Fruit fly (Drosophila melanogaster) whole organism, embryonic: ENCODE results near the gene CG4942.

Experiments
- Abd-B ChIP-seq: fragments of 200-800 bp; sonication (Bioruptor generic); optimal IDR thresholded peaks from 2 replicates; lab custom pipeline; 2018; ENCODE audit warnings: missing biosample characterization, mild to moderate bottlenecking, missing genetic modification characterization, moderate library complexity
- CG10209 ChIP-seq: fragments of 200-800 bp; sonication (Bioruptor generic); optimal IDR thresholded peaks from 3 replicates; lab custom pipeline; 2017; ENCODE audit warnings: missing biosample characterization, mild to moderate bottlenecking, missing genetic modification characterization, missing genetic modification reagents
- CG10431 ChIP-seq: fragments of 200-800 bp; sonication (Bioruptor generic); optimal IDR thresholded peaks from 3 replicates; lab custom pipeline; 2018; ENCODE audit warnings: missing biosample characterization, mild to moderate bottlenecking, missing genetic modification characterization
- CG13287 ChIP-seq: fragments of 200-800 bp; sonication (Bioruptor generic); IDR thresholded peaks from 2 replicates; pipeline ENCODE4 v1.3.6; 2022; ENCODE audit warnings: missing biosample characterization, missing genetic modification characterization; ENCODE audit not compliant: partially characterized antibody
- CG17328 ChIP-seq: fragments of 200-800 bp; sonication (Bioruptor generic); IDR thresholded peaks from 2 replicates; pipeline ENCODE4 v1.3.6; 2022; ENCODE audit warnings: missing biosample characterization, missing genetic modification characterization
- CG17829 ChIP-seq: fragments of 200-800 bp; optimal IDR thresholded peaks from 2 replicates; lab custom pipeline; 2019; ENCODE audit warnings: missing biosample characterization, mild to moderate bottlenecking, missing genetic modification characterization, moderate library complexity
- CG1792 ChIP-seq: fragments of 200-800 bp; sonication (Bioruptor generic); optimal IDR thresholded peaks from 2 replicates; lab custom pipeline; 2016; ENCODE audit warnings: missing biosample characterization, missing genetic modification characterization
- CG18011 ChIP-seq: fragments of 200-800 bp; sonication (Bioruptor generic); optimal IDR thresholded peaks from 2 replicates; lab custom pipeline; 2017; ENCODE audit warnings: missing biosample characterization, missing genetic modification characterization, mild to moderate bottlenecking, moderate library complexity, missing genotype
- CG31388 ChIP-seq: fragments of 200-800 bp; sonication (Bioruptor generic); optimal IDR thresholded peaks from 2 replicates; lab custom pipeline; 2016; ENCODE audit warnings: missing biosample characterization, missing genetic modification characterization
- CG34224 ChIP-seq: fragments of 200-800 bp; sonication (Bioruptor generic); IDR thresholded peaks from 3 replicates; pipeline ENCODE4 v1.3.6; 2022; ENCODE audit warnings: missing biosample characterization, missing genetic modification characterization; ENCODE audit not compliant: partially characterized antibody
- CG4424 ChIP-seq: fragments of 200-800 bp; sonication (Bioruptor generic); optimal IDR thresholded peaks from 3 replicates; lab custom pipeline; 2016; ENCODE audit warnings: missing biosample characterization, missing genetic modification characterization
- CG7556 ChIP-seq: fragments of 200-800 bp; sonication (Bioruptor generic); optimal IDR thresholded peaks from 2 replicates; lab custom pipeline; 2017; ENCODE audit warnings: missing biosample characterization, mild to moderate bottlenecking, missing genetic modification characterization
- CG8765 ChIP-seq: fragments of 200-800 bp; sonication (Bioruptor generic); IDR thresholded peaks from 2 replicates; pipeline ENCODE4 v1.3.6; 2022; ENCODE audit warnings: missing biosample characterization, missing genetic modification characterization
- CG9437 ChIP-seq: fragments of 200-800 bp; sonication (Bioruptor generic); optimal IDR thresholded peaks from 2 replicates; lab custom pipeline; 2018; ENCODE audit warnings: missing biosample characterization, mild to moderate bottlenecking, missing genetic modification characterization
- Chrac-16 ChIP-seq: fragments of 200-800 bp; sonication (Bioruptor generic); optimal IDR thresholded peaks from 3 replicates; lab custom pipeline; 2016; ENCODE audit warnings: missing biosample characterization, missing genetic modification characterization
- Dref ChIP-seq: fragments of 200-800 bp; sonication (Bioruptor generic); IDR thresholded peaks from 2 replicates; pipeline ENCODE4 v1.3.6; 2022; ENCODE audit warnings: missing biosample characterization, missing genetic modification characterization
- Hey ChIP-seq: fragments of 200-800 bp; sonication (Bioruptor generic); optimal IDR thresholded peaks from 3 replicates; lab custom pipeline; 2018; ENCODE audit warnings: missing biosample characterization, mild to moderate bottlenecking, missing genetic modification characterization
- HmgD ChIP-seq: fragments of 200-800 bp; sonication (Bioruptor generic); optimal IDR thresholded peaks from 3 replicates; lab custom pipeline; 2016; ENCODE audit warnings: missing biosample characterization, missing genetic modification characterization
- NC2α ChIP-seq: fragments of 200-800 bp; sonication (Bioruptor generic); optimal IDR thresholded peaks from 2 replicates; lab custom pipeline; 2016; ENCODE audit warnings: missing biosample characterization, missing genetic modification characterization
- NFAT ChIP-seq: fragments of 200-800 bp; sonication (Bioruptor generic); IDR thresholded peaks from 2 replicates; pipeline ENCODE4 v1.3.6; 2022; ENCODE audit warnings: missing biosample characterization, missing genetic modification characterization
- Nf-YB ChIP-seq: fragments of 200-800 bp; sonication (Bioruptor generic); optimal IDR thresholded peaks from 3 replicates; lab custom pipeline; 2019; ENCODE audit warnings: missing biosample characterization, mild to moderate bottlenecking, missing genetic modification characterization, moderate library complexity
- Pdp1 ChIP-seq, 2 experiments: fragments of 200-800 bp; sonication (Bioruptor generic); optimal IDR thresholded peaks; 3 replicates each; lab custom pipeline; 2016; ENCODE audit warnings: missing biosample characterization in 2 of 2, missing genetic modification characterization in 2 of 2, mild to moderate bottlenecking in 1 of 2, moderate library complexity in 1 of 2
- Sin3A ChIP-seq: fragments of >200 bp; optimal IDR thresholded peaks from 2 replicates; lab custom pipeline; 2018
- Ssrp ChIP-seq: fragments of 200-800 bp; sonication (Bioruptor generic); optimal IDR thresholded peaks from 2 replicates; lab custom pipeline; 2018; ENCODE audit warnings: missing biosample characterization, mild to moderate bottlenecking, missing genetic modification characterization, moderate library complexity
- al ChIP-seq: fragments of 200-800 bp; sonication (Bioruptor generic); IDR thresholded peaks from 2 replicates; pipeline ENCODE4 v1.3.6; 2022; ENCODE audit warnings: missing biosample characterization, missing genetic modification characterization
- ara ChIP-seq: fragments of 200-800 bp; sonication (Bioruptor generic); IDR thresholded peaks from 2 replicates; pipeline ENCODE4 v1.3.6; 2022; ENCODE audit warnings: missing biosample characterization, missing genetic modification characterization
- caup ChIP-seq: fragments of 200-800 bp; sonication (Bioruptor generic); optimal IDR thresholded peaks from 3 replicates; lab custom pipeline; 2017; ENCODE audit warnings: missing biosample characterization, mild to moderate bottlenecking, missing genetic modification characterization, moderate library complexity; ENCODE audit not compliant: severe bottlenecking
- corto ChIP-seq: fragments of 200-800 bp; sonication (Bioruptor generic); optimal IDR thresholded peaks from 2 replicates; lab custom pipeline; 2016; ENCODE audit warnings: missing biosample characterization, mild to moderate bottlenecking, missing genetic modification characterization, moderate library complexity
- dysf ChIP-seq: fragments of 200-800 bp; sonication (Bioruptor generic); IDR thresholded peaks from 3 replicates; pipeline ENCODE4 v1.3.6; 2022; ENCODE audit warnings: missing biosample characterization, missing genetic modification characterization
- exex ChIP-seq: fragments of 200-800 bp; sonication (Bioruptor generic); optimal IDR thresholded peaks from 4 replicates; lab custom pipeline; 2018; ENCODE audit warnings: missing biosample characterization, mild to moderate bottlenecking, missing genetic modification characterization, moderate library complexity
- eyg ChIP-seq: fragments of 200-800 bp; sonication (Bioruptor generic); optimal IDR thresholded peaks from 3 replicates; lab custom pipeline; 2016; ENCODE audit warnings: missing biosample characterization, missing genetic modification characterization
- fd64A ChIP-seq: fragments of 200-800 bp; sonication (Bioruptor generic); optimal IDR thresholded peaks from 3 replicates; lab custom pipeline; 2018; ENCODE audit warnings: missing biosample characterization, mild to moderate bottlenecking, missing genetic modification characterization
- gce ChIP-seq: fragments of 200-800 bp; sonication (Bioruptor generic); IDR thresholded peaks from 3 replicates; pipeline ENCODE4 v1.3.6; 2022; ENCODE audit warnings: missing biosample characterization, missing genetic modification characterization
- gcm ChIP-seq: fragments of 200-800 bp; sonication (Bioruptor generic); optimal IDR thresholded peaks from 2 replicates; lab custom pipeline; 2019; ENCODE audit warnings: missing biosample characterization, mild to moderate bottlenecking, missing genetic modification characterization, moderate library complexity
- gem ChIP-seq: fragments of 200-800 bp; sonication (Bioruptor generic); optimal IDR thresholded peaks from 2 replicates; lab custom pipeline; 2019; ENCODE audit warnings: missing biosample characterization, mild to moderate bottlenecking, missing genetic modification characterization, moderate library complexity
- knrl ChIP-seq: fragments of 200-800 bp; sonication (Bioruptor generic); IDR thresholded peaks from 3 replicates; pipeline ENCODE4 v1.3.6; 2022; ENCODE audit warnings: missing biosample characterization, missing genetic modification characterization; ENCODE audit not compliant: partially characterized antibody
- lmd ChIP-seq: fragments of 200-800 bp; sonication (Bioruptor generic); IDR thresholded peaks from 2 replicates; pipeline ENCODE4 v1.3.6; 2022; ENCODE audit warnings: missing biosample characterization, missing genetic modification characterization
- lola ChIP-seq, 3 experiments: fragments of >200 bp in 2 of 3; fragments of 200-800 bp in 1 of 3; sonication (Bioruptor generic) in 1 of 3; optimal IDR thresholded peaks; 2 replicates each; lab custom pipeline; 2017 to 2019; ENCODE audit warnings: missing biosample characterization in 3 of 3, missing genetic modification characterization in 3 of 3, mild to moderate bottlenecking in 1 of 3, moderate library complexity in 1 of 3
- mirr ChIP-seq: fragments of 200-800 bp; sonication (Bioruptor generic); optimal IDR thresholded peaks from 3 replicates; lab custom pipeline; 2018; ENCODE audit warnings: missing biosample characterization, mild to moderate bottlenecking, missing genetic modification characterization
- nerfin-2 ChIP-seq: fragments of 200-800 bp; sonication (Bioruptor generic); IDR thresholded peaks from 2 replicates; pipeline ENCODE4 v1.3.6; 2022; ENCODE audit warnings: missing biosample characterization, missing genetic modification characterization; ENCODE audit not compliant: partially characterized antibody
- odd ChIP-seq: fragments of 200-800 bp; sonication (Bioruptor generic); optimal IDR thresholded peaks from 2 replicates; lab custom pipeline; 2017; ENCODE audit warnings: missing biosample characterization, mild to moderate bottlenecking, missing genetic modification characterization
- ro ChIP-seq: fragments of 200-800 bp; sonication (Bioruptor generic); IDR thresholded peaks from 2 replicates; pipeline ENCODE4 v1.3.6; 2022; ENCODE audit warnings: missing biosample characterization, missing genetic modification characterization
- sc ChIP-seq, 3 experiments: fragments of >200 bp in 2 of 3; fragments of 200-800 bp in 1 of 3; sonication (Bioruptor generic) in 1 of 3; optimal IDR thresholded peaks; 2 replicates in 2 of 3; 3 replicates in 1 of 3; lab custom pipeline; 2017; ENCODE audit warnings: mild to moderate bottlenecking in 1 of 3, missing biosample characterization in 1 of 3, missing genetic modification characterization in 1 of 3, missing genetic modification reagents in 1 of 3
- scrt ChIP-seq: fragments of 200-800 bp; sonication (Bioruptor generic); optimal IDR thresholded peaks from 2 replicates; lab custom pipeline; 2018; ENCODE audit warnings: missing biosample characterization, mild to moderate bottlenecking, missing genetic modification characterization, moderate library complexity
- slp2 ChIP-seq: fragments of 200-800 bp; sonication (Bioruptor generic); optimal IDR thresholded peaks from 2 replicates; lab custom pipeline; 2016; ENCODE audit warnings: missing biosample characterization, missing genetic modification characterization
- ssp ChIP-seq: fragments of 200-800 bp; sonication (Bioruptor generic); IDR thresholded peaks from 2 replicates; pipeline ENCODE4 v1.3.6; 2022; ENCODE audit warnings: missing biosample characterization, missing genetic modification characterization
- tio ChIP-seq: fragments of 200-800 bp; sonication (Bioruptor generic); optimal IDR thresholded peaks from 2 replicates; lab custom pipeline; 2017; ENCODE audit warnings: missing biosample characterization, missing genetic modification characterization, inconsistent platforms
- toy ChIP-seq: fragments of 200-800 bp; sonication (Bioruptor generic); IDR thresholded peaks from 2 replicates; pipeline ENCODE4 v1.3.6; 2022; ENCODE audit warnings: missing biosample characterization, missing genetic modification characterization
- vfl ChIP-seq: fragments of 200-800 bp; sonication (Bioruptor generic); optimal IDR thresholded peaks from 2 replicates; lab custom pipeline; 2016; ENCODE audit warnings: missing biosample characterization, missing genetic modification characterization
- z ChIP-seq: fragments of 200-800 bp; sonication (Bioruptor generic); IDR thresholded peaks from 3 replicates; pipeline ENCODE4 v1.3.6; 2022; ENCODE audit warnings: missing biosample characterization, missing genetic modification characterization

CG4942 gene

DNA sequence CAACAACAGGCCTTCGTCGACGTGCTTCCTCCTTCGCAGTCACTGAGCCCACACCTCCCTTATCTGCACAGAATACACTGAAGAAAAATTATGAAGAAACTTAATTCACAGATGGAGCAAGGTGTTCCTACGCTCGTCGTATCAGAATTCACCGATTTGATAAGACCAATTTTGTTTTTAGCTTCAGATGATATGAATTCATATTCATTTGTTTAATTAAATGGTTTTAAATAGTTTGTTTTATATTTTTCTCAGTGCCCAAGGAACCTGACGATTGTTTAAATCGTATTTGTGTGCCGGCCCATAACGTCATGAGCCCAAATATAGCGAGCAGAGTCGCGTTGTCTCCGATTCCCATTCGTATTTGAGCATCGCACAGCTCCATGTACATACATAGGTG, 49.3 kb upstream of the CG4942 start (continued):
- TF ChIP-seq lola (GFP tag; optimal IDR thresholded peaks at IDR 0.05; lab: Kevin White, UChicago), result peak in 1 of 3 experiments; percentile 87
- no peak for TF ChIP-seq CG13287 (GFP tag; lab: Robert Waterston, UW)
- no peak for TF ChIP-seq Hey (tag; lab: Kevin White, UChicago)
- no peak for TF ChIP-seq Sin3A (lab: Kevin White, UChicago)
- TF ChIP-seq knrl (GFP tag; lab: Robert Waterston, UW), result no peak
- TF ChIP-seq CG10209, result peak; percentile 75
- no peak for TF ChIP-seq sc (optimal IDR thresholded peaks at IDR 0.05; lab: Kevin White, UChicago)
- TF ChIP-seq sc (GFP tag; optimal IDR thresholded peaks at IDR 0.05; lab: Kevin White, UChicago), result peak; percentile 21
- TF ChIP-seq toy (GFP tag; lab: Robert Waterston, UW), result no peak
- peak; percentile 66 for TF ChIP-seq CG17328
- TF ChIP-seq scrt (GFP tag; lab: Kevin White, UChicago), result peak; percentile 36
- TF ChIP-seq CG31388 (GFP tag; lab: Kevin White, UChicago), result peak; percentile 10
- TF ChIP-seq CG1792 (GFP tag; lab: Kevin White, UChicago), result peak; percentile 53
- peak; percentile 34; the same call in 1 of the 2 replicates for TF ChIP-seq ssp
- TF ChIP-seq Ssrp (tag; lab: Kevin White, UChicago), result peak; percentile 58
- peak; percentile 51 for TF ChIP-seq gcm (GFP tag; lab: Kevin White, UChicago)
- TF ChIP-seq CG34224 (GFP tag; lab: Robert Waterston, UW), result no peak
- no peak for TF ChIP-seq gce (GFP tag; lab: Robert Waterston, UW)
- TF ChIP-seq HmgD (GFP tag; lab: Kevin White, UChicago), result no peak
- TF ChIP-seq Pdp1 (GFP tag; optimal IDR thresholded peaks at IDR 0.05; lab: Kevin White, UChicago), result peak; percentile 57 to 74
- TF ChIP-seq z, result no peak
- no peak for TF ChIP-seq corto (GFP tag; lab: Kevin White, UChicago)
- peak; percentile 37; the same call in 1 of the 2 replicates for TF ChIP-seq ro (GFP tag; lab: Robert Waterston, UW)
- peak; percentile 63 for TF ChIP-seq CG7556 (GFP tag; lab: Kevin White, UChicago)
- TF ChIP-seq tio, result peak; percentile 64
- TF ChIP-seq Abd-B (GFP tag; lab: Kevin White, UChicago), result peak; percentile 45
- TF ChIP-seq CG9437 (GFP tag; lab: Kevin White, UChicago), result peak; percentile 40
- TF ChIP-seq CG4424, result peak; percentile 65
- peak; percentile 39 for TF ChIP-seq caup (GFP tag; lab: Kevin White, UChicago)
- TF ChIP-seq CG10431 (GFP tag; lab: Kevin White, UChicago), result no peak
- TF ChIP-seq exex (tag; lab: Kevin White, UChicago), result no peak
- TF ChIP-seq ara (GFP tag; lab: Robert Waterston, UW), result peak; percentile 87
- TF ChIP-seq gem, result peak; percentile 80
- peak; percentile 54 for TF ChIP-seq lmd (GFP tag; lab: Robert Waterston, UW)
- no peak for TF ChIP-seq Nf-YB (GFP tag; lab: Kevin White, UChicago)
- TF ChIP-seq CG18011, result no peak
- TF ChIP-seq dysf, result peak; percentile 56; the same call in 1 of the 3 replicates
- TF ChIP-seq NFAT (GFP tag; lab: Robert Waterston, UW), result no peak
- 0 out of 2 replicates have a peak, but pooled peaks have one; percentile 20 for TF ChIP-seq al
- TF ChIP-seq NC2α (GFP tag; lab: Kevin White, UChicago), result peak; percentile 60
- no peak for TF ChIP-seq mirr
- TF ChIP-seq CG8765 (GFP tag; lab: Robert Waterston, UW), result peak; percentile 85
- peak; percentile 86 for TF ChIP-seq CG17829 (tag; lab: Kevin White, UChicago)
- TF ChIP-seq fd64A, result no peak
- TF ChIP-seq slp2, result peak; percentile 33
- TF ChIP-seq vfl (GFP tag; lab: Kevin White, UChicago), result no peak
- TF ChIP-seq odd (GFP tag; lab: Kevin White, UChicago), result no peak
- no peak for TF ChIP-seq nerfin-2 (GFP tag; lab: Robert Waterston, UW)
- no peak for TF ChIP-seq eyg (GFP tag; lab: Kevin White, UChicago)
- peak; percentile 77 for TF ChIP-seq Chrac-16
- no peak for TF ChIP-seq Dref (GFP tag; lab: Robert Waterston, UW)
